Fruit fly (Drosophila melanogaster) whole organism, larva: ENCODE data around the gene CG12605.

Source experiments
- noc ChIP-seq: fragments of 200-800 bp; sonication (Bioruptor generic); optimal IDR thresholded peaks from 3 replicates; lab custom pipeline; 2019; ENCODE audit warnings: missing biosample characterization, mild to moderate bottlenecking, missing genetic modification characterization, moderate library complexity

CG12605 gene

dm6 chr3L:3964671-3965070 lies at the start of gene CG12605:
TSS of gene CG12605 (minus strand) at chr3L:3964771.
- TF ChIP-seq noc (tag; lab: Kevin White, UChicago) = no peak

DNA sequence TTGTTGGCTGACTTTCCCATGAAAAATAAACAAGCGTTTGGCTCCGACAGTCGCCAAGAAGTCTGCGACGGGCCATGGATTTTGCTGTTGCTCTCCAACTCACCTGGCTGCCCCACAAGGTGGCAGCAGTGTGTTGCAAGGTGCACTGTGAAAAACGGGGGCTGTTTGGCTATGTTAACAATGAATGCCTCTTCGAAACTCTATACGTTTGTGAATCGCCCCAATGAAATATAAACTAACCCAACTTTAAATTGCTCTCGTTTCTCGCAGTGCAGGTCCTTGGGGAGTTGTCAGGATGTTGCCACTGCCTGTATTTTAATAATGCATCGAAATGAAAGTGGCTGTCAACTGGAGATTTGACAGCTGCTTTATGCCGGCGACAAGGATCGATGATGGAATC lies 49.8 kb upstream of the CG12605 start:
- no peak for TF ChIP-seq noc (tag; lab: Kevin White, UChicago)

DNA sequence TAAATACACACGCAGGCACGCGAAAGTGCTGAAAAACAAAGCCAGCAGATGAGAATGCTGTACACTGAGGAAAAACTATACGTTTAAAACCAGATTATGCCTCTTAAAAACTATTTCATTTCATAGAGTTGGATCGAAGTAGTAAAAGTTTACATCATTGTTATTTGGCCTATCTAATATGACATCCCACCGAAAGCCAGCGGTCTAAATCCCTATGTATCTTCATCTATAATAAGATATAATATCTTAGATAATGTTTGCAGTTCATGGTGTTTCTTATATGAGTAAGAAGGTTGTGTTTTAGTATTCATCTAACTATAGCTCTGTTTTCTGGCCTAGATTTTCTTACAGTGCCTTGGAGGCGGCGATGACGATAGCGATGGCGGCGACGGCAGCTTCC lies 45.6 kb upstream of the CG12605 start:
- TF ChIP-seq noc (tag; lab: Kevin White, UChicago) = no peak

DNA sequence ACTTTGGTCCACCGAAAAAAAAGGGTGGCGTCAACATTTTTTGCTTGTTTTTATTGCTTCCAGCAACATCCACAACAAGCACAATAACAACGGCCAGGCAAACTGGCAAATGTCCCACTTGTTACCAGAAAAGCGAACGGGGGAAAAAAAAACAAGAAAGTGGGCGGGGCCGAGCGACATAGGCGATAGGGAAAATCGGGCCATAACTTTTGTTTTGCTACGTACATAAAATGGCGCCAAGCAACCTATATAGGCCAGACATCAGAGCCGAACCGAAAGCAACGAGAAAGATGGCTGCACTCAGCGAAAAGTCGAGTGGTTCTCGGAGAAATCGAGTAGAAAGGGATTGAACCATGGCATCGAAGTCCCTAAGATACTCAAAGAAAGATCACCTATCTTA lies 42.7 kb upstream of the CG12605 start:
- TF ChIP-seq noc (tag; lab: Kevin White, UChicago) = no peak

dm6 chr3L:4003316-4003715 lies 38.7 kb upstream of the CG12605 start, which contains the start of gene CG14985:
TSS of gene CG14985 (plus strand) at chr3L:4003474.
- TF ChIP-seq noc (tag; lab: Kevin White, UChicago) = no peak

DNA sequence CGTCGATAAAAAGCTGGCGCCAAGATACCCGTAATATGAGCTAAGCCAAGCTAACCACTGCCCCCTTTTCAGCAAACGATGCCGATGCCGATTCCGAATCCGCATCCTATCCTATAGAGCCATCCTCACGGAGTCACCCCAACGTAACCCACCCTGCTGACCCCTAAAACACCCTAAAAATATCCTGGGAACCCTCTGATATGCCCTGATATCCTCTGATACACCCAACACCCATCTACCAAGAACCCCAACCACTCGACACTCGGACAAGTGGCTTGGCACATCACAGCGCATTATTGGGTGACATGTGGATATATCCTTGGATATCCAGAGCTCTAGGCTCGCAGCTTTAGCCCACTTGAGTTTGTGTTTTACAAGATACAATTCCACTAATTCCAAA lies 36.9 kb upstream of the CG12605 start:
- no peak for TF ChIP-seq noc (tag; lab: Kevin White, UChicago)

dm6 chr3L:4000711-4001110 lies 36.1 kb upstream of the CG12605 start:
- no peak for TF ChIP-seq noc (tag; lab: Kevin White, UChicago)

DNA sequence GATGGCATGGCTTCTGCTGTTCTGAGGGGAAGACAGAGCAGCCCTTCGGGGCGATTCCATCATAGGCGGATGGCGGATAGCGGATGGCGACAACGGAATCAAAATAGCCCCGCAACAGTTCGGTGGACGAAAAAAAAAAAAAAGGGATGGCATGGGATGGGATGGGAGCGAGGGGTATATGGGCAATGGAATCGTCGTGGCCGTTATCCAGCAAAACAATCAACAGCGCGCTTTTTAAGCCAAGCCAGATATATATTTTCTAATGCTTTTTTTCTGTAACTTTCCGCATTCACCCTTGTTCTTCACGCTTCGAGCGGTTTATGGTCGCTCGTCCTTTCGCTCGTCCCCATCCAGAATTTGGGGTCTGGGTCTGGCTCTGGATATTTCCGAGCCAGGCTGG lies 31.0 kb upstream of the CG12605 start:
- no peak for TF ChIP-seq noc (tag; lab: Kevin White, UChicago)

dm6 chr3L:3983466-3983946 lies 18.9 kb upstream of the CG12605 start, which contains the start of gene scrt:
TSS of gene scrt (plus strand) at chr3L:3983896.
- no peak for TF ChIP-seq noc (tag; lab: Kevin White, UChicago)

- TF ChIP-seq noc (tag; lab: Kevin White, UChicago) = no peak
Observed at dm6 chr3L:3980027-3980426, 15.5 kb upstream of the CG12605 start.

- no peak for TF ChIP-seq noc (tag; lab: Kevin White, UChicago)
Observed at dm6 chr3L:3978762-3979516, 14.4 kb upstream of the CG12605 start.

- TF ChIP-seq noc (tag; lab: Kevin White, UChicago) = no peak
Observed at dm6 chr3L:3977622-3978355, 13.2 kb upstream of the CG12605 start.

DNA sequence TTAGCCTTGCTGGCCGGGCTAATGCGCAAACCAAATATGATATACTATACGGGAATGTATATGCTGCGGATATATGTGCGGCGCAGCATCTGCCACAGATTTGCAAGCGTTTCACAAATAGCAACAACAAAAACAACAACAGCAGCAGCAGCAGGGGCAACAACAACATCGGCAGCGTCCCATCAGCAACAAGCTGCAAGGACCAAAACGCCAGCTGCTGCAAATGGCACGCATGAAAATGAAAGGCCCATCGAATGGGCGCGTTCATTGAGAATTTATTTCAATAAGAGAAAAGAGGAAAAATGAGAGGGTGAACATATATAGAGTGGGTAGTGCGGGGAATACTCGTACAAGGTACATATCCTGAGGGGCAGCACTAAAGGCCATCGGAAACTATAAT lies 11.9 kb upstream of the CG12605 start:
- TF ChIP-seq noc (tag; lab: Kevin White, UChicago) = no peak

- TF ChIP-seq noc (tag; lab: Kevin White, UChicago) = no peak
Observed at dm6 chr3L:3972599-3972998, 8.0 kb upstream of the CG12605 start, which contains the start of gene CG43915. TSS of gene CG43915 (plus strand) at chr3L:3972899.

dm6 chr3L:3970372-3971031 lies 5.9 kb upstream of the CG12605 start:
- TF ChIP-seq noc (tag; lab: Kevin White, UChicago) = no peak

DNA sequence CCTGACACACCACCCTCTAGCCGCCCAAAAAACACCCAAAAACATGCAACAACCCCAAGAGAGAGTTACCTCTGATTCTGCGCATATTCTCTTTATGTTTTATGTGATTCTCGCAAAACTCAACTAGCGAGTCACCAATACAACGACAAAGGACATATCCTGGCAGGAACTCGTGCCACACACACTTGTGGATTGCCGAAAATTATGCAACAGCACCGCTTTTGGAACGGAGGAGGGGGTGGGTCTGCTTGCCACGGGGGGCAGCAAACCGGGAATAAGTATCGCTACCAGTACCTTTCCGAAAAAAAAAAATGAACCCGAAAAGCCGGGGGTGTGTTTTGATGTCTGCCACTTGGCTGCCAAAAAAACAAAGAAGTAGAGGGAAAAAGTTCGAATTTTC lies 531 bp upstream of the CG12605 start:
- no peak for TF ChIP-seq noc (tag; lab: Kevin White, UChicago)
